Fruit fly (Drosophila melanogaster) whole organism, embryonic: ENCODE measurements around the gene FRG1.

Experiments
- Asciz ChIP-seq: fragments of 200-800 bp; sonication (Bioruptor generic); optimal IDR thresholded peaks from 2 replicates; lab custom pipeline; 2017; ENCODE audit warnings: missing biosample characterization, mild to moderate bottlenecking, missing genetic modification characterization, missing genetic modification reagents
- Awh ChIP-seq: fragments of 200-800 bp; sonication (Bioruptor generic); IDR thresholded peaks from 2 replicates; pipeline ENCODE4, ENCODE4 v1.3.6; 2022; ENCODE audit warnings: missing biosample characterization, missing genetic modification characterization
- Blimp-1 ChIP-seq: fragments of 200-800 bp; sonication (Bioruptor generic); optimal IDR thresholded peaks from 3 replicates; lab custom pipeline; 2018; ENCODE audit warnings: missing biosample characterization, missing genetic modification characterization, mild to moderate bottlenecking, moderate library complexity, missing genetic modification reagents
- Bteb2 ChIP-seq: fragments of 200-800 bp; sonication (Bioruptor generic); optimal IDR thresholded peaks from 2 replicates; lab custom pipeline; 2016; ENCODE audit warnings: missing biosample characterization, missing genetic modification characterization
- CG10366 ChIP-seq: fragments of 200-800 bp; sonication (Bioruptor generic); IDR thresholded peaks from 2 replicates; pipeline ENCODE4 v1.3.6; 2022; ENCODE audit warnings: missing biosample characterization, missing genetic modification characterization
- CG10543 ChIP-seq: fragments of 200-800 bp; sonication (Bioruptor generic); optimal IDR thresholded peaks from 3 replicates; lab custom pipeline; 2017; ENCODE audit warnings: missing biosample characterization, mild to moderate bottlenecking, missing genetic modification characterization, moderate library complexity
- CG10565 ChIP-seq: fragments of 200-800 bp; sonication (Bioruptor generic); optimal IDR thresholded peaks from 3 replicates; lab custom pipeline; 2016; ENCODE audit warnings: missing biosample characterization, mild to moderate bottlenecking, missing genetic modification characterization
- CG13123 ChIP-seq: fragments of 200-800 bp; sonication (Bioruptor generic); optimal IDR thresholded peaks from 2 replicates; lab custom pipeline; 2016; ENCODE audit warnings: missing biosample characterization, missing genetic modification characterization
- CG13296 ChIP-seq: fragments of 200-800 bp; sonication (Bioruptor generic); optimal IDR thresholded peaks from 3 replicates; lab custom pipeline; 2018; ENCODE audit warnings: missing biosample characterization, mild to moderate bottlenecking, missing genetic modification characterization
- CG13775 ChIP-seq: fragments of 200-800 bp; sonication (Bioruptor generic); optimal IDR thresholded peaks from 3 replicates; lab custom pipeline; 2017; ENCODE audit warnings: missing biosample characterization, mild to moderate bottlenecking, missing genetic modification characterization
- CG14860 ChIP-seq: fragments of 200-800 bp; sonication (Bioruptor generic); IDR thresholded peaks from 3 replicates; pipeline ENCODE4 v1.3.6; 2022; ENCODE audit warnings: missing biosample characterization, missing genetic modification characterization; ENCODE audit not compliant: partially characterized antibody
- CG15269 ChIP-seq: fragments of 200-800 bp; sonication (Bioruptor generic); optimal IDR thresholded peaks from 2 replicates; lab custom pipeline; 2018; ENCODE audit warnings: missing biosample characterization, mild to moderate bottlenecking, missing genetic modification characterization, moderate library complexity
- CG15696 ChIP-seq: fragments of 200-800 bp; sonication (Bioruptor generic); optimal IDR thresholded peaks from 2 replicates; lab custom pipeline; 2019; ENCODE audit warnings: missing biosample characterization, mild to moderate bottlenecking, missing genetic modification characterization, moderate library complexity
- CG17359 ChIP-seq: fragments of 200-800 bp; sonication (Bioruptor generic); optimal IDR thresholded peaks from 3 replicates; lab custom pipeline; 2018; ENCODE audit warnings: missing biosample characterization, mild to moderate bottlenecking, missing genetic modification characterization, moderate library complexity
- CG18764 ChIP-seq: fragments of 200-800 bp; sonication (Bioruptor generic); optimal IDR thresholded peaks from 3 replicates; lab custom pipeline; 2016; ENCODE audit warnings: missing biosample characterization, missing genetic modification characterization
- CG30403 ChIP-seq: fragments of 200-800 bp; sonication (Bioruptor generic); optimal IDR thresholded peaks from 3 replicates; lab custom pipeline; 2016; ENCODE audit warnings: missing biosample characterization, missing genetic modification characterization
- CG4360 ChIP-seq: fragments of 200-800 bp; sonication (Bioruptor generic); IDR thresholded peaks from 2 replicates; pipeline ENCODE4 v1.3.6; 2022; ENCODE audit warnings: missing biosample characterization, missing genetic modification characterization
- CG5180 ChIP-seq: fragments of 200-800 bp; sonication (Bioruptor generic); optimal IDR thresholded peaks from 3 replicates; lab custom pipeline; 2017; ENCODE audit warnings: missing biosample characterization, missing genetic modification characterization, mild to moderate bottlenecking, moderate library complexity, missing genetic modification reagents
- CG5953 ChIP-seq: fragments of 200-800 bp; sonication (Bioruptor generic); IDR thresholded peaks from 2 replicates; pipeline ENCODE4 v1.3.6; 2022; ENCODE audit warnings: missing biosample characterization, missing genetic modification characterization
- CG8281 ChIP-seq: fragments of 200-800 bp; sonication (Bioruptor generic); optimal IDR thresholded peaks from 2 replicates; lab custom pipeline; 2018; ENCODE audit warnings: missing biosample characterization, mild to moderate bottlenecking, missing genetic modification characterization, moderate library complexity
- CG9609 ChIP-seq: fragments of 200-800 bp; sonication (Bioruptor generic); optimal IDR thresholded peaks from 3 replicates; lab custom pipeline; 2016; ENCODE audit warnings: missing biosample characterization, missing genetic modification characterization
- CG9817 ChIP-seq: fragments of 200-800 bp; sonication (Bioruptor generic); optimal IDR thresholded peaks from 2 replicates; lab custom pipeline; 2018; ENCODE audit warnings: missing biosample characterization, mild to moderate bottlenecking, missing genetic modification characterization, moderate library complexity
- CkIIα-i1 ChIP-seq: fragments of 200-800 bp; sonication (Bioruptor generic); IDR thresholded peaks from 2 replicates; pipeline ENCODE4 v1.3.6; 2022; ENCODE audit warnings: missing biosample characterization, missing genetic modification characterization
- E2f2 ChIP-seq: fragments of 200-800 bp; sonication (Bioruptor generic); IDR thresholded peaks from 2 replicates; pipeline ENCODE4 v1.3.6; 2022; ENCODE audit warnings: missing biosample characterization, missing genetic modification characterization
- Elba2 ChIP-seq: fragments of 200-800 bp; sonication (Bioruptor generic); optimal IDR thresholded peaks from 3 replicates; lab custom pipeline; 2016; ENCODE audit warnings: missing biosample characterization, missing genetic modification characterization
- MBD-R2 ChIP-seq: fragments of 200-800 bp; sonication (Bioruptor generic); IDR thresholded peaks from 2 replicates; pipeline ENCODE4 v1.3.6; 2022; ENCODE audit warnings: missing biosample characterization, missing genetic modification characterization
- MTF-1 ChIP-seq: fragments of 200-800 bp; sonication (Bioruptor generic); optimal IDR thresholded peaks from 2 replicates; lab custom pipeline; 2018; ENCODE audit warnings: missing biosample characterization, mild to moderate bottlenecking, missing genetic modification characterization, borderline replicate concordance
- Med ChIP-seq: fragments of 200-800 bp; sonication (Bioruptor generic); peaks from one replicate; lab custom pipeline; 2016; ENCODE audit warnings: missing biosample characterization, missing genetic modification characterization, mild to moderate bottlenecking, inconsistent platforms, moderate library complexity
- Myb ChIP-seq: fragments of 200-800 bp; sonication (Bioruptor generic); optimal IDR thresholded peaks from 2 replicates; lab custom pipeline; 2016; ENCODE audit warnings: missing biosample characterization, missing genetic modification characterization
- Ravus ChIP-seq: fragments of 200-800 bp; sonication (Bioruptor generic); IDR thresholded peaks from 2 replicates; pipeline ENCODE4 v1.3.6; 2022; ENCODE audit warnings: missing biosample characterization, missing genetic modification characterization
- Scr ChIP-seq: fragments of 200-800 bp; sonication (Bioruptor generic); IDR thresholded peaks from 2 replicates; pipeline ENCODE4 v1.3.6; 2022; ENCODE audit warnings: missing biosample characterization, missing genetic modification characterization; ENCODE audit not compliant: partially characterized antibody
- Sox100B ChIP-seq: fragments of 200-800 bp; sonication (Bioruptor generic); optimal IDR thresholded peaks from 3 replicates; lab custom pipeline; 2018; ENCODE audit warnings: missing biosample characterization, mild to moderate bottlenecking, missing genetic modification characterization
- Spps ChIP-seq: fragments of 200-800 bp; sonication (Bioruptor generic); optimal IDR thresholded peaks from 2 replicates; lab custom pipeline; 2018; ENCODE audit warnings: missing biosample characterization, mild to moderate bottlenecking, missing genetic modification characterization
- Trl ChIP-seq, 3 experiments: fragments of >200 bp in 2 of 3; fragments of 200-800 bp in 1 of 3; sonication (Bioruptor generic) in 1 of 3; optimal IDR thresholded peaks; 2 replicates in 1 of 3; 3 replicates in 2 of 3; lab custom pipeline; 2016 to 2017; ENCODE audit warnings: missing biosample characterization in 1 of 3, missing genetic modification characterization in 1 of 3
- ap ChIP-seq: fragments of 200-800 bp; sonication (Bioruptor generic); IDR thresholded peaks from 2 replicates; pipeline ENCODE4 v1.3.6; 2022; ENCODE audit warnings: missing biosample characterization, missing genetic modification characterization
- crol ChIP-seq: fragments of 200-800 bp; sonication (Bioruptor generic); IDR thresholded peaks from 2 replicates; pipeline ENCODE4 v1.3.6; 2022; ENCODE audit warnings: missing biosample characterization, missing genetic modification characterization
- eyg ChIP-seq: fragments of 200-800 bp; sonication (Bioruptor generic); optimal IDR thresholded peaks from 3 replicates; lab custom pipeline; 2016; ENCODE audit warnings: missing biosample characterization, missing genetic modification characterization
- gcm ChIP-seq: fragments of 200-800 bp; sonication (Bioruptor generic); optimal IDR thresholded peaks from 2 replicates; lab custom pipeline; 2019; ENCODE audit warnings: missing biosample characterization, mild to moderate bottlenecking, missing genetic modification characterization, moderate library complexity
- lbe ChIP-seq: fragments of 200-800 bp; sonication (Bioruptor generic); optimal IDR thresholded peaks from 2 replicates; lab custom pipeline; 2016; ENCODE audit warnings: missing biosample characterization, mild to moderate bottlenecking, missing genetic modification characterization
- maf-S ChIP-seq: fragments of 200-800 bp; sonication (Bioruptor generic); optimal IDR thresholded peaks from 2 replicates; lab custom pipeline; 2016; ENCODE audit warnings: missing biosample characterization, missing genetic modification characterization
- nerfin-1 ChIP-seq: fragments of 200-800 bp; sonication (Bioruptor generic); optimal IDR thresholded peaks from 3 replicates; lab custom pipeline; 2019; ENCODE audit warnings: missing biosample characterization, mild to moderate bottlenecking, missing genetic modification characterization, moderate library complexity
- prd ChIP-seq, 3 experiments: fragments of >200 bp in 2 of 3; fragments of 200-800 bp in 1 of 3; sonication (Bioruptor generic) in 1 of 3; optimal IDR thresholded peaks in 2 of 3; IDR thresholded peaks in 1 of 3; 2 replicates in 2 of 3; 3 replicates in 1 of 3; pipeline versions ENCODE4 v1.3.6 to Lab custom; 2017 to 2022; ENCODE audit warnings: missing biosample characterization in 1 of 3, missing genetic modification characterization in 1 of 3
- pros ChIP-seq: fragments of 200-800 bp; sonication (Bioruptor generic); optimal IDR thresholded peaks from 3 replicates; lab custom pipeline; 2019; ENCODE audit warnings: missing biosample characterization, mild to moderate bottlenecking, missing genetic modification characterization, moderate library complexity
- pum ChIP-seq: fragments of 200-800 bp; sonication (Bioruptor generic); optimal IDR thresholded peaks from 2 replicates; lab custom pipeline; 2016; ENCODE audit warnings: missing biosample characterization, missing genetic modification characterization
- sima ChIP-seq: fragments of 200-800 bp; sonication (Bioruptor generic); optimal IDR thresholded peaks from 2 replicates; lab custom pipeline; 2016; ENCODE audit warnings: missing biosample characterization, missing genetic modification characterization
- sqz ChIP-seq: fragments of 200-800 bp; sonication (Bioruptor generic); optimal IDR thresholded peaks from 3 replicates; lab custom pipeline; 2018; ENCODE audit warnings: missing biosample characterization, mild to moderate bottlenecking, missing genetic modification characterization
- tin ChIP-seq: fragments of 200-800 bp; sonication (Bioruptor generic); optimal IDR thresholded peaks from 3 replicates; lab custom pipeline; 2016; ENCODE audit warnings: missing biosample characterization, missing genetic modification characterization
- tll ChIP-seq, 2 experiments: fragments of 200-800 bp in 1 of 2; fragments of >200 bp in 1 of 2; sonication (Bioruptor generic) in 1 of 2; optimal IDR thresholded peaks; 2 replicates each; lab custom pipeline; 2017 to 2019; ENCODE audit warnings: missing biosample characterization in 2 of 2, missing genetic modification characterization in 2 of 2, mild to moderate bottlenecking in 1 of 2, moderate library complexity in 1 of 2
- twi ChIP-seq: fragments of 200-800 bp; optimal IDR thresholded peaks from 2 replicates; lab custom pipeline; 2019; ENCODE audit warnings: missing biosample characterization, mild to moderate bottlenecking, missing genetic modification characterization, moderate library complexity
- usp ChIP-seq: fragments of >200 bp; optimal IDR thresholded peaks from 2 replicates; lab custom pipeline; 2017; ENCODE audit warnings: missing biosample characterization, missing genetic modification characterization

Gene FRG1

DNA sequence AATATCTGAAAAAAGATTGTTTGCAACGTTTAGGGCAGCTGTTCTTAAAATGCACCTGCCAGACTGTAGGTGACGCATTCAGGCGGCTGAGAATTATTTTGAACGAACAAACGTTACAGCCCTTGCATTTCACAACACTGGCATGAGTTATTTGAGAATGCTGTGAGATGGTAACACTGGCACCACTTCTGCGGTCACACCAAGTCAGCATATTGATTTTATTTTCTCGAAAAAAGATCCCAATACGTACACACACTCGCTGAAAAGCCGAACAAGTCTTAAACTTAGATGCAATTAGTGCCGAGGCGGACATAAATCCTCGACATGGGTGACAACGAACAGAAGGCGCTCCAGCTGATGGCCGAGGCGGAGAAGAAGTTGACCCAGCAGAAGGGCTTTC lies 16.7 kb upstream of the FRG1 start, which contains the start of gene alphaSnap (continued):
- TF ChIP-seq CkIIα-i1 (GFP tag; lab: Robert Waterston, UW): no peak
- TF ChIP-seq ap (GFP tag; lab: Robert Waterston, UW): no peak
- peak; percentile 33 for TF ChIP-seq Bteb2 (GFP tag; lab: Kevin White, UChicago)
- TF ChIP-seq CG9609: peak; percentile 41
- TF ChIP-seq CG10543 (GFP tag; lab: Kevin White, UChicago): no peak
- TF ChIP-seq CG14860 (GFP tag; lab: Robert Waterston, UW): no peak
- no peak for TF ChIP-seq CG18764 (GFP tag; lab: Kevin White, UChicago)
- peak; percentile 6; the same call in 1 of the 2 replicates for TF ChIP-seq CG4360 (GFP tag; lab: Robert Waterston, UW)
- TF ChIP-seq Awh: no peak
- no peak for TF ChIP-seq CG13296 (GFP tag; lab: Kevin White, UChicago)
- 0 out of 2 replicates have a peak, but pooled peaks have one; percentile 15 for TF ChIP-seq CG10366
- no peak for TF ChIP-seq sima (GFP tag; lab: Kevin White, UChicago)
- no peak for TF ChIP-seq CG9817 (tag; lab: Kevin White, UChicago)
- peak; percentile 90 for TF ChIP-seq Med
- TF ChIP-seq Elba2 (GFP tag; lab: Kevin White, UChicago): peak; percentile 66
- no peak for TF ChIP-seq lbe
- no peak for TF ChIP-seq MTF-1 (GFP tag; lab: Kevin White, UChicago)
- no peak for TF ChIP-seq Sox100B (GFP tag; lab: Kevin White, UChicago)
- TF ChIP-seq pum (GFP tag; lab: Kevin White, UChicago): no peak
- no peak for TF ChIP-seq pros (GFP tag; lab: Kevin White, UChicago)
- TF ChIP-seq nerfin-1 (tag; lab: Kevin White, UChicago): peak; percentile 25
- TF ChIP-seq crol (GFP tag; lab: Robert Waterston, UW): no peak
- TF ChIP-seq CG10565 (GFP tag; lab: Kevin White, UChicago): no peak
- TF ChIP-seq eyg: no peak
- no peak for TF ChIP-seq Ravus (GFP tag; lab: Robert Waterston, UW)
- peak; percentile 14 for TF ChIP-seq maf-S (GFP tag; lab: Kevin White, UChicago)
- peak; percentile 37 for TF ChIP-seq Scr
- TF ChIP-seq tll (GFP tag; optimal IDR thresholded peaks at IDR 0.05; lab: Kevin White, UChicago): peak in 1 of 2 experiments; percentile 41
- TF ChIP-seq Trl (optimal IDR thresholded peaks at IDR 0.05; lab: Kevin White, UChicago): no peak
- peak; percentile 36 for TF ChIP-seq Trl (GFP tag; optimal IDR thresholded peaks at IDR 0.05; lab: Kevin White, UChicago)
- no peak for TF ChIP-seq CG5180
- no peak for TF ChIP-seq CG13123 (GFP tag; lab: Kevin White, UChicago)
- TF ChIP-seq CG8281 (tag; lab: Kevin White, UChicago): no peak
- no peak for TF ChIP-seq CG15269 (tag; lab: Kevin White, UChicago)
- TF ChIP-seq Blimp-1 (GFP tag; lab: Kevin White, UChicago): no peak
- no peak for TF ChIP-seq usp (GFP tag; lab: Kevin White, UChicago)
- peak; percentile 19 for TF ChIP-seq twi (tag; lab: Kevin White, UChicago)
- peak; percentile 98 for TF ChIP-seq Myb
- TF ChIP-seq CG5953 (GFP tag; lab: Robert Waterston, UW): no peak
- TF ChIP-seq sqz (GFP tag; lab: Kevin White, UChicago): no peak
- peak; percentile 18 for TF ChIP-seq CG30403
- no peak for TF ChIP-seq Spps (tag; lab: Kevin White, UChicago)
- peak; percentile 30 for TF ChIP-seq CG13775 (GFP tag; lab: Kevin White, UChicago)
- TF ChIP-seq CG15696 (tag; lab: Kevin White, UChicago): no peak
- no peak for TF ChIP-seq CG17359 (tag; lab: Kevin White, UChicago)
- TF ChIP-seq E2f2 (GFP tag; lab: Robert Waterston, UW): peak; percentile 83
- no peak for TF ChIP-seq tin (GFP tag; lab: Kevin White, UChicago)
- TF ChIP-seq gcm: no peak
- TF ChIP-seq prd (optimal IDR thresholded peaks at IDR 0.05; lab: Kevin White, UChicago): no peak
- no peak for TF ChIP-seq prd (GFP tag; IDR thresholded peaks at IDR 0.05; lab: Robert Waterston, UW)
- peak; percentile 83 for TF ChIP-seq MBD-R2
- TF ChIP-seq Asciz: no peak
